ENCODE assay signal across 4 fruit fly cellular contexts in genomic region chr3L:11443474-11444080, dm6.
TF ChIP-seq lines count a peak whose summit lies in the region.

No protein-coding gene starts in this region.

- no peak for TF ChIP-seq CTCF in whole organism, embryonic (GFP tag; optimal IDR thresholded peaks at IDR 0.05; lab: Kevin White, UChicago)

TF ChIP-seq in whole organism, embryonic, 481 proteins besides CTCF, POLR2A, EP300 and RAD21 (continues in another document):
- TF ChIP-seq crol (GFP tag; IDR thresholded peaks at IDR 0.05; lab: Robert Waterston, UW) (peak; percentile 48; the same call in 1 of the 2 replicates), Elba2 (GFP tag; optimal IDR thresholded peaks at IDR 0.05; lab: Kevin White, UChicago) (no peak), cwo (GFP tag; optimal IDR thresholded peaks at IDR 0.05; lab: Kevin White, UChicago) (peak; percentile 9), grau (tag; optimal IDR thresholded peaks at IDR 0.05; lab: Kevin White, UChicago) (peak; percentile 31), Asciz (GFP tag; optimal IDR thresholded peaks at IDR 0.05; lab: Kevin White, UChicago) (peak; percentile 3), CG10431 (GFP tag; optimal IDR thresholded peaks at IDR 0.05; lab: Kevin White, UChicago) (peak; percentile 73), Blimp-1 (GFP tag; optimal IDR thresholded peaks at IDR 0.05; lab: Kevin White, UChicago) (peak; percentile 44), CG7839 (tag; optimal IDR thresholded peaks at IDR 0.05; lab: Kevin White, UChicago) (peak; percentile 47), gsb-n (tag; optimal IDR thresholded peaks at IDR 0.05; lab: Kevin White, UChicago) (peak; percentile 46), lola (GFP tag; optimal IDR thresholded peaks at IDR 0.05; lab: Kevin White, UChicago) (peak in 1 of 3 experiments; percentile 40), CG17829 (tag; optimal IDR thresholded peaks at IDR 0.05; lab: Kevin White, UChicago) (peak; percentile 33), zfh2 (GFP tag; optimal IDR thresholded peaks at IDR 0.05; lab: Kevin White, UChicago) (no peak), kay (GFP tag; optimal IDR thresholded peaks at IDR 0.05; lab: Kevin White, UChicago) (no peak), Dek (tag; optimal IDR thresholded peaks at IDR 0.05; lab: Kevin White, UChicago) (peak; percentile 1), CG8478 (optimal IDR thresholded peaks at IDR 0.05; lab: Kevin White, UChicago) (no peak), CG18262 (tag; optimal IDR thresholded peaks at IDR 0.05; lab: Kevin White, UChicago) (peak; percentile 62), bsh (GFP tag; optimal IDR thresholded peaks at IDR 0.05; lab: Kevin White, UChicago) (peak in 1 of 2 experiments; percentile 25), Rfx (GFP tag; IDR thresholded peaks at IDR 0.05; lab: Robert Waterston, UW) (0 out of 2 replicates have a peak, but pooled peaks have one; percentile 8), CG1602 (GFP tag; optimal IDR thresholded peaks at IDR 0.05; lab: Kevin White, UChicago) (no peak), esg (GFP tag; conservative IDR thresholded peaks at IDR 0.05; lab: Robert Waterston, UW) (peak; percentile 25; the same call in 1 of the 2 replicates), CG7556 (GFP tag; optimal IDR thresholded peaks at IDR 0.05; lab: Kevin White, UChicago) (peak; percentile 20), pnt (GFP tag; optimal IDR thresholded peaks at IDR 0.05; lab: Kevin White, UChicago) (no peak)

TF ChIP-seq in whole organism, prepupa, 60 proteins besides CTCF, POLR2A, EP300 and RAD21 (continues in another document):
- TF ChIP-seq fkh (GFP tag; optimal IDR thresholded peaks at IDR 0.05; lab: Kevin White, UChicago) (no peak), CG10631 (GFP tag; optimal IDR thresholded peaks at IDR 0.05; lab: Kevin White, UChicago) (peak; percentile 35), dac (GFP tag; optimal IDR thresholded peaks at IDR 0.05; lab: Kevin White, UChicago) (no peak), lz (GFP tag; optimal IDR thresholded peaks at IDR 0.05; lab: Kevin White, UChicago) (no peak), CG3919 (GFP tag; optimal IDR thresholded peaks at IDR 0.05; lab: Kevin White, UChicago) (no peak), CG34406 (GFP tag; optimal IDR thresholded peaks at IDR 0.05; lab: Kevin White, UChicago) (peak; percentile 11), CG8632 (GFP tag; optimal IDR thresholded peaks at IDR 0.05; lab: Kevin White, UChicago) (peak; percentile 5), Eip78C (GFP tag; lab: Kevin White, UChicago) (peak; percentile 53), Eip75B (GFP tag; optimal IDR thresholded peaks at IDR 0.05; lab: Kevin White, UChicago) (no peak), OdsH (GFP tag; optimal IDR thresholded peaks at IDR 0.05; lab: Kevin White, UChicago) (peak; percentile 29), Gug (GFP tag; IDR thresholded peaks at IDR 0.05; lab: Robert Waterston, UW) (no peak), CG6276 (GFP tag; optimal IDR thresholded peaks at IDR 0.05; lab: Kevin White, UChicago) (no peak), CG8119 (GFP tag; IDR thresholded peaks at IDR 0.05; lab: Robert Waterston, UW) (peak; percentile 61; the same call in 2 of the 3 replicates), CG11902 (GFP tag; optimal IDR thresholded peaks at IDR 0.05; lab: Kevin White, UChicago) (no peak), salr (GFP tag; optimal IDR thresholded peaks at IDR 0.05; lab: Kevin White, UChicago) (no peak), vri (GFP tag; optimal IDR thresholded peaks at IDR 0.05; lab: Kevin White, UChicago) (no peak), cyc (GFP tag; optimal IDR thresholded peaks at IDR 0.05; lab: Kevin White, UChicago) (no peak), svp (GFP tag; lab: Kevin White, UChicago) (peak; percentile 16), achi (GFP tag; optimal IDR thresholded peaks at IDR 0.05; lab: Kevin White, UChicago) (peak; percentile 26), acj6 (GFP tag; optimal IDR thresholded peaks at IDR 0.05; lab: Kevin White, UChicago) (peak; percentile 24), esn (GFP tag; optimal IDR thresholded peaks at IDR 0.05; lab: Kevin White, UChicago) (peak; percentile 26), CG32006 (GFP tag; optimal IDR thresholded peaks at IDR 0.05; lab: Kevin White, UChicago) (peak; percentile 58), CG6854 (GFP tag; optimal IDR thresholded peaks at IDR 0.05; lab: Kevin White, UChicago) (no peak), CG4318 (GFP tag; optimal IDR thresholded peaks at IDR 0.05; lab: Kevin White, UChicago) (peak; percentile 27)

TF ChIP-seq in whole organism, pupa, 21 proteins besides CTCF, POLR2A, EP300 and RAD21:
- peak; percentile 37 for TF ChIP-seq CG8301 (tag; optimal IDR thresholded peaks at IDR 0.05; lab: Kevin White, UChicago)
- no peak for TF ChIP-seq Ets98B (GFP tag; IDR thresholded peaks at IDR 0.05; lab: Robert Waterston, UW)
- 0 out of 3 replicates have a peak, but pooled peaks have one; percentile 30 for TF ChIP-seq fd96Ca (GFP tag; IDR thresholded peaks at IDR 0.05; lab: Robert Waterston, UW)
- TF ChIP-seq CG14655 (GFP tag; optimal IDR thresholded peaks at IDR 0.05; lab: Kevin White, UChicago), result peak; percentile 45
TF ChIP-seq in whole organism, pupa: peak in this region for 3.

TF ChIP-seq in whole organism, wandering third instar larva, 38 proteins besides CTCF, POLR2A, EP300 and RAD21:
- TF ChIP-seq jim (GFP tag; optimal IDR thresholded peaks at IDR 0.05; lab: Kevin White, UChicago) (no peak), Dif (GFP tag; optimal IDR thresholded peaks at IDR 0.05; lab: Kevin White, UChicago; ENCODE audit: partially characterized antibody) (no peak), Mio (GFP tag; optimal IDR thresholded peaks at IDR 0.05; lab: Kevin White, UChicago) (no peak), sv (GFP tag; optimal IDR thresholded peaks at IDR 0.05; lab: Kevin White, UChicago) (no peak), GATAd (GFP tag; optimal IDR thresholded peaks at IDR 0.05; lab: Kevin White, UChicago) (no peak), usp (GFP tag; optimal IDR thresholded peaks at IDR 0.05; lab: Kevin White, UChicago) (no peak), Rel (GFP tag; optimal IDR thresholded peaks at IDR 0.05; lab: Kevin White, UChicago) (no peak), Rel (tag; optimal IDR thresholded peaks at IDR 0.05; lab: Kevin White, UChicago) (no peak), Sp1 (GFP tag; optimal IDR thresholded peaks at IDR 0.05; lab: Kevin White, UChicago) (peak; percentile 11), Vsx2 (GFP tag; optimal IDR thresholded peaks at IDR 0.05; lab: Kevin White, UChicago; ENCODE audit: partially characterized antibody) (no peak), Jra (GFP tag; optimal IDR thresholded peaks at IDR 0.05; lab: Kevin White, UChicago) (no peak), Dfd (GFP tag; optimal IDR thresholded peaks at IDR 0.05; lab: Kevin White, UChicago) (peak; percentile 42), dsf (GFP tag; optimal IDR thresholded peaks at IDR 0.05; lab: Kevin White, UChicago; ENCODE audit: borderline replicate concordance) (no peak), foxo (GFP tag; optimal IDR thresholded peaks at IDR 0.05; lab: Kevin White, UChicago) (peak in 1 of 2 experiments; percentile 2), lola (GFP tag; optimal IDR thresholded peaks at IDR 0.05; lab: Kevin White, UChicago) (no peak), HLH106 (tag; optimal IDR thresholded peaks at IDR 0.05; lab: Kevin White, UChicago) (peak; percentile 16), Hnf4 (GFP tag; optimal IDR thresholded peaks at IDR 0.05; lab: Kevin White, UChicago) (no peak), Myc (optimal IDR thresholded peaks at IDR 0.05; lab: Kevin White, UChicago) (no peak), psq (GFP tag; optimal IDR thresholded peaks at IDR 0.05; lab: Kevin White, UChicago) (peak; percentile 15), fru (GFP tag; optimal IDR thresholded peaks at IDR 0.05; lab: Kevin White, UChicago) (peak; percentile 2), brk (GFP tag; optimal IDR thresholded peaks at IDR 0.05; lab: Kevin White, UChicago) (no peak), ey (GFP tag; optimal IDR thresholded peaks at IDR 0.05; lab: Kevin White, UChicago) (no peak), Abd-B (GFP tag; optimal IDR thresholded peaks at IDR 0.05; lab: Kevin White, UChicago) (no peak), Hr78 (GFP tag; optimal IDR thresholded peaks at IDR 0.05; lab: Kevin White, UChicago) (no peak), dmrt93B (GFP tag; optimal IDR thresholded peaks at IDR 0.05; lab: Kevin White, UChicago) (no peak), woc (GFP tag; optimal IDR thresholded peaks at IDR 0.05; lab: Kevin White, UChicago) (no peak), CG9705 (GFP tag; optimal IDR thresholded peaks at IDR 0.05; lab: Kevin White, UChicago) (no peak), rgr (GFP tag; optimal IDR thresholded peaks at IDR 0.05; lab: Kevin White, UChicago) (no peak), br (GFP tag; optimal IDR thresholded peaks at IDR 0.05; lab: Kevin White, UChicago) (no peak), CrebA (GFP tag; optimal IDR thresholded peaks at IDR 0.05; lab: Kevin White, UChicago; ENCODE audit: borderline replicate concordance) (no peak), sage (GFP tag; optimal IDR thresholded peaks at IDR 0.05; lab: Kevin White, UChicago) (no peak), N (GFP tag; optimal IDR thresholded peaks at IDR 0.05; lab: Kevin White, UChicago) (no peak), OdsH (GFP tag; optimal IDR thresholded peaks at IDR 0.05; lab: Kevin White, UChicago) (no peak), dl (GFP tag; optimal IDR thresholded peaks at IDR 0.05; lab: Kevin White, UChicago; ENCODE audit: insufficient read depth in 1 of 2, partially characterized antibody in 2 of 2) (no peak), Hr83 (GFP tag; optimal IDR thresholded peaks at IDR 0.05; lab: Kevin White, UChicago; ENCODE audit: poor library complexity, severe bottlenecking) (no peak), pan (optimal IDR thresholded peaks at IDR 0.05; lab: Kevin White, UChicago) (no peak), CG32264 (GFP tag; optimal IDR thresholded peaks at IDR 0.05; lab: Kevin White, UChicago) (no peak), tai (GFP tag; optimal IDR thresholded peaks at IDR 0.05; lab: Kevin White, UChicago) (no peak), h (GFP tag; optimal IDR thresholded peaks at IDR 0.05; lab: Kevin White, UChicago) (no peak)

Comparison
In these comparisons a context has a peak if more than half of its experiments do, and no peak if none do; other contexts are left out.
1. Of the 7 proteins assayed by ChIP-seq in both whole organism, embryonic and whole organism, prepupa: peak only in whole organism, embryonic: Blimp-1 and Sox102F; only in whole organism, prepupa: none; in both: none; in neither: 5.